Worm (Caenorhabditis elegans): ENCODE results near the gene C16C10.2.

ce11 chrIII:4160937-4161336 is 17.5 kb downstream of the C16C10.2 start, which contains the start of gene C01G12.16:
- TF ChIP-seq jun-1 (tag; optimal IDR thresholded peaks at IDR 0.05) (no peak), R02D3.7 (tag; optimal IDR thresholded peaks at IDR 0.05) (no peak), ama-1 (optimal IDR thresholded peaks at IDR 0.05) (no peak), unc-62 (GFP tag; optimal IDR thresholded peaks at IDR 0.05) (no peak), ceh-82 (tag; optimal IDR thresholded peaks at IDR 0.05) (no peak), ztf-11 (tag; optimal IDR thresholded peaks at IDR 0.05) (no peak)
